Fruit fly (Drosophila melanogaster) whole organism, prepupa: ENCODE data around the gene CG33927.

Source experiments
- Blimp-1 ChIP-seq: fragments of 200-800 bp; sonication (Bioruptor generic); optimal IDR thresholded peaks from 3 replicates; lab custom pipeline; 2017; ENCODE audit warnings: missing biosample characterization, missing genetic modification characterization, mild to moderate bottlenecking, moderate library complexity, missing genetic modification reagents
- CG10669 ChIP-seq: fragments of 200-800 bp; sonication (Bioruptor generic); optimal IDR thresholded peaks from 3 replicates; lab custom pipeline; 2018; ENCODE audit warnings: missing biosample characterization, mild to moderate bottlenecking, missing genetic modification characterization, moderate library complexity
- CG11294 ChIP-seq: fragments of 200-800 bp; sonication (Bioruptor generic); IDR thresholded peaks from 2 replicates; pipeline ENCODE4 v1.3.6; 2022; ENCODE audit warnings: missing biosample characterization, missing genetic modification characterization
- CG11902 ChIP-seq: fragments of 200-800 bp; sonication (Bioruptor generic); optimal IDR thresholded peaks from 3 replicates; lab custom pipeline; 2016; ENCODE audit warnings: missing biosample characterization, missing genetic modification characterization
- CG15336 ChIP-seq: fragments of 200-800 bp; sonication (Bioruptor generic); IDR thresholded peaks from 2 replicates; pipeline ENCODE4 v1.3.6; 2022; ENCODE audit warnings: missing biosample characterization, missing genetic modification characterization
- CG1621 ChIP-seq: fragments of 200-800 bp; sonication (Bioruptor generic); optimal IDR thresholded peaks from 3 replicates; lab custom pipeline; 2018; ENCODE audit warnings: missing biosample characterization, mild to moderate bottlenecking, missing genetic modification characterization
- CG31627 ChIP-seq: fragments of 200-800 bp; sonication (Bioruptor generic); optimal IDR thresholded peaks from 3 replicates; lab custom pipeline; 2016; ENCODE audit warnings: missing biosample characterization, missing genetic modification characterization
- CG32006 ChIP-seq: fragments of 200-800 bp; sonication (Bioruptor generic); optimal IDR thresholded peaks from 3 replicates; lab custom pipeline; 2017; ENCODE audit warnings: missing biosample characterization, mild to moderate bottlenecking, missing genetic modification characterization
- CG3919 ChIP-seq: fragments of 200-800 bp; sonication (Bioruptor generic); optimal IDR thresholded peaks from 3 replicates; lab custom pipeline; 2016; ENCODE audit warnings: missing biosample characterization, missing genetic modification characterization
- CG4318 ChIP-seq: fragments of 200-800 bp; sonication (Bioruptor generic); optimal IDR thresholded peaks from 3 replicates; lab custom pipeline; 2017; ENCODE audit warnings: missing biosample characterization, mild to moderate bottlenecking, missing genetic modification characterization
- CG6163 ChIP-seq: fragments of 200-800 bp; sonication (Bioruptor generic); IDR thresholded peaks from 3 replicates; pipeline ENCODE4 v1.3.6; 2022; ENCODE audit warnings: missing biosample characterization, missing genetic modification characterization
- CG6276 ChIP-seq: fragments of 200-800 bp; sonication (Bioruptor generic); optimal IDR thresholded peaks from 2 replicates; lab custom pipeline; 2017; ENCODE audit warnings: missing biosample characterization, mild to moderate bottlenecking, missing genetic modification characterization
- CG6792 ChIP-seq: fragments of 200-800 bp; sonication (Bioruptor generic); optimal IDR thresholded peaks from 3 replicates; lab custom pipeline; 2016; ENCODE audit warnings: missing biosample characterization, missing genetic modification characterization
- CG6808 ChIP-seq: fragments of 200-800 bp; sonication (Bioruptor generic); optimal IDR thresholded peaks from 3 replicates; lab custom pipeline; 2017; ENCODE audit warnings: missing biosample characterization, missing genetic modification characterization, mild to moderate bottlenecking, moderate library complexity, missing genetic modification reagents
- CG6854 ChIP-seq: fragments of 200-800 bp; sonication (Bioruptor generic); optimal IDR thresholded peaks from 2 replicates; lab custom pipeline; 2017; ENCODE audit warnings: missing biosample characterization, mild to moderate bottlenecking, missing genetic modification characterization
- CG7368 ChIP-seq: fragments of 200-800 bp; sonication (Bioruptor generic); optimal IDR thresholded peaks from 3 replicates; lab custom pipeline; 2016; ENCODE audit warnings: missing biosample characterization, missing genetic modification characterization
- CG8119 ChIP-seq: fragments of 200-800 bp; sonication (Bioruptor generic); IDR thresholded peaks from 3 replicates; pipeline ENCODE4 v1.3.6; 2022; ENCODE audit warnings: missing biosample characterization, missing genetic modification characterization
- CG8632 ChIP-seq: fragments of 200-800 bp; sonication (Bioruptor generic); optimal IDR thresholded peaks from 3 replicates; lab custom pipeline; 2016; ENCODE audit warnings: missing biosample characterization, missing genetic modification characterization
- CG9139 ChIP-seq: fragments of 200-800 bp; sonication (Bioruptor generic); optimal IDR thresholded peaks from 3 replicates; lab custom pipeline; 2017; ENCODE audit warnings: missing biosample characterization, mild to moderate bottlenecking, missing genetic modification characterization
- Eip78C ChIP-seq: fragments of 200-800 bp; sonication (Bioruptor generic); peaks from one replicate; lab custom pipeline; 2016; ENCODE audit warnings: missing biosample characterization, missing genetic modification characterization
- Ets21C ChIP-seq: fragments of 200-800 bp; sonication (Bioruptor generic); optimal IDR thresholded peaks from 3 replicates; lab custom pipeline; 2016; ENCODE audit warnings: missing biosample characterization, missing genetic modification characterization
- Ets96B ChIP-seq: fragments of 200-800 bp; optimal IDR thresholded peaks from 2 replicates; lab custom pipeline; 2019; ENCODE audit warnings: missing biosample characterization, mild to moderate bottlenecking, missing genetic modification characterization, moderate library complexity
- Gug ChIP-seq: fragments of 200-800 bp; sonication (Bioruptor generic); IDR thresholded peaks from 2 replicates; pipeline ENCODE4 v1.3.6; 2022; ENCODE audit warnings: missing biosample characterization, missing genetic modification characterization
- Hr38 ChIP-seq: sonication (Bioruptor generic); optimal IDR thresholded peaks from 2 replicates; lab custom pipeline; 2016; ENCODE audit warnings: missing biosample characterization, missing genetic modification characterization
- Hr39 ChIP-seq: fragments of 200-800 bp; sonication (Bioruptor generic); optimal IDR thresholded peaks from 2 replicates; lab custom pipeline; 2016; ENCODE audit warnings: missing biosample characterization, missing genetic modification characterization
- Hr4 ChIP-seq: fragments of 200-800 bp; sonication (Bioruptor generic); optimal IDR thresholded peaks from 3 replicates; lab custom pipeline; 2016; ENCODE audit warnings: missing biosample characterization, missing genetic modification characterization
- Lpt ChIP-seq: fragments of 200-800 bp; sonication (Bioruptor generic); optimal IDR thresholded peaks from 3 replicates; lab custom pipeline; 2016; ENCODE audit warnings: missing biosample characterization, missing genetic modification characterization
- Met ChIP-seq: fragments of 200-800 bp; sonication (Bioruptor generic); optimal IDR thresholded peaks from 3 replicates; lab custom pipeline; 2016; ENCODE audit warnings: missing biosample characterization, missing genetic modification characterization
- OdsH ChIP-seq: fragments of 200-800 bp; sonication (Bioruptor generic); optimal IDR thresholded peaks from 3 replicates; lab custom pipeline; 2016; ENCODE audit warnings: missing biosample characterization, missing genetic modification characterization
- Sox15 ChIP-seq: fragments of 200-800 bp; sonication (Bioruptor generic); optimal IDR thresholded peaks from 3 replicates; lab custom pipeline; 2016; ENCODE audit warnings: missing biosample characterization, missing genetic modification characterization
- achi ChIP-seq: fragments of 200-800 bp; sonication (Bioruptor generic); optimal IDR thresholded peaks from 3 replicates; lab custom pipeline; 2016; ENCODE audit warnings: missing biosample characterization, missing genetic modification characterization
- cyc ChIP-seq: fragments of 200-800 bp; sonication (Bioruptor generic); optimal IDR thresholded peaks from 3 replicates; lab custom pipeline; 2016; ENCODE audit warnings: missing biosample characterization, missing genetic modification characterization
- dac ChIP-seq: fragments of 200-800 bp; sonication (Bioruptor generic); optimal IDR thresholded peaks from 2 replicates; lab custom pipeline; 2017; ENCODE audit warnings: missing biosample characterization, mild to moderate bottlenecking, missing genetic modification characterization
- eg ChIP-seq: fragments of 200-800 bp; sonication (Bioruptor generic); IDR thresholded peaks from 3 replicates; pipeline ENCODE4 v1.3.6; 2022; ENCODE audit warnings: missing biosample characterization, missing genetic modification characterization
- esn ChIP-seq: fragments of 200-800 bp; sonication (Bioruptor generic); optimal IDR thresholded peaks from 2 replicates; lab custom pipeline; 2016; ENCODE audit warnings: missing biosample characterization, mild to moderate bottlenecking, missing genetic modification characterization, moderate library complexity
- fd85E ChIP-seq: fragments of 200-800 bp; sonication (Bioruptor generic); optimal IDR thresholded peaks from 3 replicates; lab custom pipeline; 2016; ENCODE audit warnings: missing biosample characterization, missing genetic modification characterization
- fkh ChIP-seq: fragments of 200-800 bp; sonication (Bioruptor generic); optimal IDR thresholded peaks from 3 replicates; lab custom pipeline; 2017; ENCODE audit warnings: missing biosample characterization, mild to moderate bottlenecking, missing genetic modification characterization, moderate library complexity
- lz ChIP-seq: fragments of 200-800 bp; sonication (Bioruptor generic); optimal IDR thresholded peaks from 3 replicates; lab custom pipeline; 2016; ENCODE audit warnings: missing biosample characterization, missing genetic modification characterization
- net ChIP-seq: fragments of 200-800 bp; sonication (Bioruptor generic); optimal IDR thresholded peaks from 3 replicates; lab custom pipeline; 2016; ENCODE audit warnings: missing biosample characterization, missing genetic modification characterization
- pdm3 ChIP-seq: fragments of 200-800 bp; sonication (Bioruptor generic); optimal IDR thresholded peaks from 3 replicates; lab custom pipeline; 2016; ENCODE audit warnings: missing biosample characterization, missing genetic modification characterization
- salr ChIP-seq, 2 experiments: fragments of 200-800 bp; sonication (Bioruptor generic); optimal IDR thresholded peaks; 3 replicates each; lab custom pipeline; 2016 to 2018; ENCODE audit warnings: missing biosample characterization in 2 of 2, missing genetic modification characterization in 2 of 2, mild to moderate bottlenecking in 1 of 2
- spab ChIP-seq: fragments of 200-800 bp; sonication (Bioruptor generic); optimal IDR thresholded peaks from 2 replicates; lab custom pipeline; 2017; ENCODE audit warnings: missing biosample characterization, mild to moderate bottlenecking, missing genetic modification characterization, missing genetic modification reagents
- ss ChIP-seq, 2 experiments: fragments of 200-800 bp; sonication (Bioruptor generic); optimal IDR thresholded peaks; 2 replicates in 1 of 2; 3 replicates in 1 of 2; lab custom pipeline; 2017 to 2018; ENCODE audit warnings: mild to moderate bottlenecking in 2 of 2, missing biosample characterization in 2 of 2, missing genetic modification characterization in 2 of 2, moderate library complexity in 1 of 2
- topi ChIP-seq: fragments of 200-800 bp; sonication (Bioruptor generic); optimal IDR thresholded peaks from 3 replicates; lab custom pipeline; 2016; ENCODE audit warnings: missing biosample characterization, missing genetic modification characterization
- vri ChIP-seq: fragments of 200-800 bp; sonication (Bioruptor generic); optimal IDR thresholded peaks from 3 replicates; lab custom pipeline; 2016; ENCODE audit warnings: missing biosample characterization, mild to moderate bottlenecking, missing genetic modification characterization

CG33927 gene

DNA sequence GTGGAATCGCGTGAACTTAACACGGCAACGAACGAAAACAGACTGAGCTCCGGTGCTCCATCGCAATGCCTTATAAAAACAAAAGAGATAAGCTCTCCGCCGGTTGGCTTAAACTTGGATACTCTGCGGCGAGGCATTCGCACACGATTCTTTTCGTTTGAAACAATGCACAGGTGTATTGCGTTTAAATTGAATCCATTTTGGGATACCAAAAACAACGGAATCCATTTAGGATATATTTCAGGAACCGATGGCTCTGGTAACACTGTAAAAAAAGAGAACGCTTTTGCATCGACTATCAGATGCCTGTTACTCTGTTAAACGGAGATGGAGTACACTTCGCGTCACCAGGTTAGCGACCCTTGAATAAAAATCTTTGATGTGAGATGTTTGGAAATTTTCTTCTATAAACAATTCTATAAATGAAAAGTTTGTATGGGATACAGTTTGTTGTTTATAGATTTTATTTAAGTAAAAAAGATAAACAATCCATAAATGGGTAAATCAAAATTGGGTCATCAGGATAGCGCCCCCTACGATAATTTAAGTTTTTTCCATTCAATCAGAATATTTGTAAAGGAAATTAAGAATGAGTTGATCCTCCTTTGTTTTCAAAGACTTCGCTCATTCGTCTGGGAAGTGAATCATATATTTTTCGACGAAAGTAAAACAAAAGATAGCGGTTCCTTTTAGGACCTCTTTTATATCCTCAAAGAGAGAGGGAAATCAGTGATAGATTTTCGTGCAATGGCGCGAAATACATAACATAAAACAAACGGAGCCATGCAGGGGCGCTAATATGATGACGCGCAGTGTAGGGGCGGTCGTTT, 41.6 kb upstream of the CG33927 start, which contains the start of gene Nep2 (continued):
- TF ChIP-seq Gug (GFP tag; lab: Robert Waterston, UW) (no peak), CG6808 (GFP tag; lab: Kevin White, UChicago) (peak; percentile 75), dac (GFP tag; lab: Kevin White, UChicago) (peak; percentile 29), CG6163 (peak; percentile 19; the same call in 1 of the 3 replicates), CG31627 (GFP tag; lab: Kevin White, UChicago) (peak; percentile 32), Blimp-1 (GFP tag; lab: Kevin White, UChicago) (no peak), CG6854 (GFP tag; lab: Kevin White, UChicago) (no peak), salr (GFP tag; optimal IDR thresholded peaks at IDR 0.05; lab: Kevin White, UChicago) (peak in 1 of 2 experiments; percentile 76), lz (peak; percentile 57), CG3919 (GFP tag; lab: Kevin White, UChicago) (peak; percentile 64), spab (peak; percentile 54), CG11902 (peak; percentile 4), Hr38 (GFP tag; lab: Kevin White, UChicago) (no peak), fkh (GFP tag; lab: Kevin White, UChicago) (no peak), CG15336 (GFP tag; lab: Robert Waterston, UW) (no peak; the same call in 1 of the 2 replicates), topi (GFP tag; lab: Kevin White, UChicago) (peak; percentile 62), ss (GFP tag; optimal IDR thresholded peaks at IDR 0.05; lab: Kevin White, UChicago) (peak; percentile 50 to 51), vri (GFP tag; lab: Kevin White, UChicago) (no peak), CG6276 (GFP tag; lab: Kevin White, UChicago) (peak; percentile 77), CG32006 (peak; percentile 86), Hr4 (GFP tag; lab: Kevin White, UChicago) (peak; percentile 74), Ets96B (peak; percentile 15), Met (GFP tag; lab: Kevin White, UChicago) (peak; percentile 63), achi (peak; percentile 62)

DNA sequence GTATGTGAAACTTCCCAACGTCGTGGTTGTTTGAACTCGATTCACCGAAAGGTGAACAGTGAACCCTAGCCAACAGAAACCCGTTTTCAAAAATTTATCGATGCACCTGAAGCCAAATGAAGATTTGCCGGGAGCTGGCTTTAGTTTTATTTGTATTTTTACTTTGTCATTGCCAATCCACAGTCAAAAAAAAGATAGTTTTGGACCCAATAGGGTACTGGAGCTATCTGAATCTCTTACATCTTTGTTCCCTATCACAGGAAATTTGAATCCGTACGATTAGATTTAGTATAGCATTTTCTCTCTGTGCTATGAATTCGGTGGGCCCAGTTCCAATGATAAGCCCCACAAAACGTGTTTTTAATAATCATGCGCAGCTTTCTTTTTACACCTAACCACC, 40.6 kb upstream of the CG33927 start:
- TF ChIP-seq Eip78C (GFP tag; lab: Kevin White, UChicago) (peak; percentile 73), salr (GFP tag; optimal IDR thresholded peaks at IDR 0.05; lab: Kevin White, UChicago) (no peak), CG6792 (GFP tag; lab: Kevin White, UChicago) (no peak), eg (GFP tag; lab: Robert Waterston, UW) (no peak; the same call in 2 of the 3 replicates), CG7368 (GFP tag; lab: Kevin White, UChicago) (no peak), CG31627 (GFP tag; lab: Kevin White, UChicago) (no peak), CG8119 (GFP tag; lab: Robert Waterston, UW) (peak; percentile 45; the same call in 2 of the 3 replicates), pdm3 (GFP tag; lab: Kevin White, UChicago) (no peak), CG11902 (no peak), Sox15 (no peak), CG6163 (no peak), CG4318 (GFP tag; lab: Kevin White, UChicago) (no peak), net (GFP tag; lab: Kevin White, UChicago) (no peak), CG1621 (tag; lab: Kevin White, UChicago) (no peak), CG8632 (GFP tag; lab: Kevin White, UChicago) (no peak), Ets96B (no peak), CG32006 (peak; percentile 58), fd85E (no peak), Ets21C (GFP tag; lab: Kevin White, UChicago) (no peak), cyc (GFP tag; lab: Kevin White, UChicago) (no peak), CG9139 (GFP tag; lab: Kevin White, UChicago) (no peak), topi (GFP tag; lab: Kevin White, UChicago) (no peak), OdsH (no peak), esn (GFP tag; lab: Kevin White, UChicago) (no peak), Gug (GFP tag; lab: Robert Waterston, UW) (no peak), vri (GFP tag; lab: Kevin White, UChicago) (no peak), CG3919 (GFP tag; lab: Kevin White, UChicago) (no peak), Hr39 (GFP tag; lab: Kevin White, UChicago) (no peak), CG10669 (GFP tag; lab: Kevin White, UChicago) (no peak), CG15336 (GFP tag; lab: Robert Waterston, UW) (0 out of 2 replicates have a peak, but pooled peaks have one; percentile 27), CG6276 (GFP tag; lab: Kevin White, UChicago) (peak; percentile 25), Hr38 (GFP tag; lab: Kevin White, UChicago) (no peak), Hr4 (GFP tag; lab: Kevin White, UChicago) (peak; percentile 55), lz (no peak), achi (peak; percentile 2), CG11294 (GFP tag; lab: Robert Waterston, UW) (no peak), Met (GFP tag; lab: Kevin White, UChicago) (no peak), dac (GFP tag; lab: Kevin White, UChicago) (peak; percentile 19), Lpt (GFP tag; lab: Kevin White, UChicago) (peak; percentile 25), Blimp-1 (GFP tag; lab: Kevin White, UChicago) (no peak), CG6854 (GFP tag; lab: Kevin White, UChicago) (no peak)
